Worm (Caenorhabditis elegans) whole organism, L1 larva: Measurements from ENCODE around the gene F09F9.3.
A peak's percentile ranks its signal among the peaks of the same experiment; 100 is the strongest.

ENCODE experiments used
- C16A3.4 ChIP-seq: fragments of 150-350 bp; optimal IDR thresholded peaks from 2 replicates; lab custom pipeline; 2014; ENCODE audit warnings: missing biosample characterization, missing genetic modification characterization
- F16B12.6 ChIP-seq: fragments of 150-350 bp; optimal IDR thresholded peaks from 2 replicates; lab custom pipeline; 2014; ENCODE audit warnings: missing biosample characterization, missing genetic modification characterization
- Y116A8C.19 ChIP-seq: sonication (generic microtip); optimal IDR thresholded peaks from 2 replicates; lab custom pipeline; 2016; ENCODE audit warnings: missing compliant biosample characterization, missing genetic modification characterization, borderline replicate concordance
- aly-2 ChIP-seq: fragments of 150-350 bp; optimal IDR thresholded peaks from 2 replicates; lab custom pipeline; 2014; ENCODE audit warnings: missing biosample characterization, missing genetic modification characterization
- ceh-8 ChIP-seq: fragments of 200-800 bp; sonication (Bioruptor generic); optimal IDR thresholded peaks from 2 replicates; lab custom pipeline; 2018; ENCODE audit warnings: mild to moderate bottlenecking, missing genetic modification characterization, moderate library complexity, missing compliant biosample characterization
- ceh-90 ChIP-seq: sonication (generic microtip); optimal IDR thresholded peaks from 2 replicates; lab custom pipeline; 2016; ENCODE audit warnings: missing genetic modification characterization, missing compliant biosample characterization
- ces-1 ChIP-seq: fragments of 150-350 bp; optimal IDR thresholded peaks from 2 replicates; lab custom pipeline; 2014; ENCODE audit warnings: missing biosample characterization, missing genetic modification reagents, missing genetic modification characterization
- dsc-1 ChIP-seq: sonication (generic microtip); optimal IDR thresholded peaks from 2 replicates; lab custom pipeline; 2016; ENCODE audit warnings: mild to moderate bottlenecking, missing genetic modification characterization, missing compliant biosample characterization
- efl-1 ChIP-seq, 4 experiments: fragments of 150-350 bp; optimal IDR thresholded peaks in 3 of 4; peaks in 1 of 4; 1 replicate in 1 of 4; 2 replicates in 3 of 4; lab custom pipeline; 2014; ENCODE audit warnings: missing biosample characterization in 2 of 4, missing genetic modification characterization in 2 of 4, missing genetic modification reagents in 2 of 4
- elt-2 ChIP-seq: sonication (generic microtip); optimal IDR thresholded peaks from 2 replicates; lab custom pipeline; 2016; ENCODE audit warnings: missing genetic modification characterization, mild to moderate bottlenecking, inconsistent platforms, missing compliant biosample characterization, missing genetic modification reagents
- ets-5 ChIP-seq: fragments of 200-800 bp; sonication (Bioruptor generic); IDR thresholded peaks from 2 replicates; pipeline ENCODE4 v1.3.6; 2022; ENCODE audit warnings: missing genetic modification characterization, missing compliant biosample characterization
- fkh-10 ChIP-seq: sonication (generic microtip); optimal IDR thresholded peaks from 2 replicates; lab custom pipeline; 2017; ENCODE audit warnings: missing biosample characterization, missing genetic modification reagents, missing genetic modification characterization
- fkh-4 ChIP-seq: sonication (generic microtip); optimal IDR thresholded peaks from 2 replicates; lab custom pipeline; 2016; ENCODE audit warnings: missing compliant biosample characterization, missing genetic modification characterization, borderline replicate concordance
- fkh-8 ChIP-seq: sonication (generic microtip); optimal IDR thresholded peaks from 2 replicates; lab custom pipeline; 2016; ENCODE audit warnings: mild to moderate bottlenecking, missing genetic modification characterization, missing compliant biosample characterization
- fos-1 ChIP-seq: fragments of 150-350 bp; optimal IDR thresholded peaks from 2 replicates; lab custom pipeline; 2014; ENCODE audit warnings: missing biosample characterization, missing genetic modification characterization
- hlh-17 ChIP-seq: fragments of 200-800 bp; sonication (Bioruptor generic); optimal IDR thresholded peaks from 2 replicates; lab custom pipeline; 2018; ENCODE audit warnings: missing genetic modification characterization, mild to moderate bottlenecking, missing compliant biosample characterization, moderate library complexity, borderline replicate concordance
- hlh-4 ChIP-seq: sonication (generic microtip); optimal IDR thresholded peaks from 2 replicates; lab custom pipeline; 2016; ENCODE audit warnings: mild to moderate bottlenecking, missing genetic modification characterization, missing compliant biosample characterization
- irx-1 ChIP-seq: sonication (generic microtip); optimal IDR thresholded peaks from 2 replicates; lab custom pipeline; 2016; ENCODE audit warnings: missing genetic modification characterization, missing compliant biosample characterization
- isw-1 ChIP-seq: fragments of 200-800 bp; sonication (Bioruptor generic); IDR thresholded peaks from 2 replicates; pipeline ENCODE4 v1.3.6; 2022; ENCODE audit warnings: missing genetic modification characterization, missing compliant biosample characterization
- lin-13 ChIP-seq: fragments of 150-350 bp; optimal IDR thresholded peaks from 2 replicates; lab custom pipeline; 2014; ENCODE audit warnings: missing biosample characterization, missing genetic modification reagents, missing genetic modification characterization
- lin-14 ChIP-seq: fragments of 200-800 bp; sonication (Bioruptor generic); optimal IDR thresholded peaks from 2 replicates; lab custom pipeline; 2018; ENCODE audit warnings: mild to moderate bottlenecking, missing genetic modification characterization, moderate library complexity, missing compliant biosample characterization
- lin-39 ChIP-seq: fragments of 150-350 bp; optimal IDR thresholded peaks from 2 replicates; lab custom pipeline; 2014; ENCODE audit warnings: missing biosample characterization, missing genetic modification reagents, missing genetic modification characterization
- lsy-2 ChIP-seq, 2 experiments: fragments of 150-350 bp; optimal IDR thresholded peaks; 2 replicates each; lab custom pipeline; 2014; ENCODE audit warnings: missing biosample characterization in 2 of 2, missing genetic modification characterization in 2 of 2
- mdl-1 ChIP-seq, 2 experiments: fragments of 150-350 bp; optimal IDR thresholded peaks; 2 replicates each; lab custom pipeline; 2014 to 2017; ENCODE audit warnings: missing biosample characterization in 2 of 2, missing genetic modification characterization in 2 of 2, inconsistent platforms in 1 of 2
- mef-2 ChIP-seq: fragments of 150-350 bp; optimal IDR thresholded peaks from 2 replicates; lab custom pipeline; 2014; ENCODE audit warnings: missing biosample characterization, missing genetic modification characterization
- nhr-12 ChIP-seq: sonication (generic microtip); optimal IDR thresholded peaks from 2 replicates; lab custom pipeline; 2017; ENCODE audit warnings: missing biosample characterization, missing genetic modification characterization
- nhr-19 ChIP-seq: fragments of 200-800 bp; sonication (Bioruptor generic); conservative IDR thresholded peaks from 2 replicates; pipeline ENCODE4 v1.3.6; 2022; ENCODE audit warnings: missing genetic modification characterization, missing compliant biosample characterization
- nhr-20 ChIP-seq: sonication (generic microtip); optimal IDR thresholded peaks from 2 replicates; lab custom pipeline; 2016; ENCODE audit warnings: mild to moderate bottlenecking, missing genetic modification characterization, missing compliant biosample characterization
- nhr-237 ChIP-seq: fragments of 150-350 bp; optimal IDR thresholded peaks from 2 replicates; lab custom pipeline; 2014; ENCODE audit warnings: missing biosample characterization, missing genetic modification characterization
- nhr-28 ChIP-seq: fragments of 150-350 bp; optimal IDR thresholded peaks from 2 replicates; lab custom pipeline; 2014; ENCODE audit warnings: missing biosample characterization, missing genetic modification characterization
- nhr-47 ChIP-seq: sonication (generic microtip); optimal IDR thresholded peaks from 2 replicates; lab custom pipeline; 2016; ENCODE audit warnings: mild to moderate bottlenecking, missing genetic modification characterization, moderate library complexity, missing compliant biosample characterization
- nhr-76 ChIP-seq: sonication (generic microtip); optimal IDR thresholded peaks from 2 replicates; lab custom pipeline; 2017; ENCODE audit warnings: missing biosample characterization, missing genetic modification characterization
- nhr-84 ChIP-seq: sonication (generic microtip); optimal IDR thresholded peaks from 2 replicates; lab custom pipeline; 2017; ENCODE audit warnings: missing biosample characterization, missing genetic modification characterization
- nhr-85 ChIP-seq: sonication (generic microtip); peaks from one replicate; lab custom pipeline; 2016; ENCODE audit warnings: missing genetic modification characterization, inconsistent platforms, missing compliant biosample characterization
- nhr-90 ChIP-seq: sonication (generic microtip); optimal IDR thresholded peaks from 2 replicates; lab custom pipeline; 2016; ENCODE audit warnings: mild to moderate bottlenecking, missing genetic modification characterization, missing compliant biosample characterization; ENCODE audit not compliant: poor library complexity
- pag-3 ChIP-seq: sonication (generic microtip); optimal IDR thresholded peaks from 2 replicates; lab custom pipeline; 2017; ENCODE audit warnings: missing genetic modification characterization, mild to moderate bottlenecking, missing compliant biosample characterization, antibody characterized with exemption, borderline replicate concordance; ENCODE audit not compliant: insufficient read depth
- pax-3 ChIP-seq: fragments of 200-800 bp; sonication (Bioruptor generic); optimal IDR thresholded peaks from 2 replicates; lab custom pipeline; 2018; ENCODE audit warnings: mild to moderate bottlenecking, missing genetic modification characterization, moderate library complexity, missing compliant biosample characterization
- pqm-1 ChIP-seq: sonication (generic microtip); optimal IDR thresholded peaks from 3 replicates; lab custom pipeline; 2017; ENCODE audit warnings: missing biosample characterization, missing genetic modification characterization
- rnt-1 ChIP-seq: sonication (generic microtip); optimal IDR thresholded peaks from 2 replicates; lab custom pipeline; 2016; ENCODE audit warnings: mild to moderate bottlenecking, missing genetic modification characterization, moderate library complexity, missing compliant biosample characterization
- snu-23 ChIP-seq: sonication (generic microtip); optimal IDR thresholded peaks from 2 replicates; lab custom pipeline; 2016; ENCODE audit warnings: missing genetic modification characterization, missing compliant biosample characterization
- sptf-1 ChIP-seq: fragments of 150-350 bp; optimal IDR thresholded peaks from 2 replicates; lab custom pipeline; 2014; ENCODE audit warnings: missing biosample characterization, missing genetic modification characterization
- tbx-2 ChIP-seq: sonication (generic microtip); optimal IDR thresholded peaks from 2 replicates; lab custom pipeline; 2016; ENCODE audit warnings: missing genetic modification characterization, missing compliant biosample characterization
- unc-130 ChIP-seq: fragments of 150-350 bp; optimal IDR thresholded peaks from 2 replicates; lab custom pipeline; 2017; ENCODE audit warnings: missing biosample characterization, missing genetic modification characterization, inconsistent platforms
- unc-30 ChIP-seq: sonication (generic microtip); optimal IDR thresholded peaks from 2 replicates; lab custom pipeline; 2017; ENCODE audit warnings: missing biosample characterization, missing genetic modification characterization
- unc-62 ChIP-seq: fragments of 150-350 bp; optimal IDR thresholded peaks from 2 replicates; lab custom pipeline; 2014; ENCODE audit warnings: missing biosample characterization, missing genetic modification reagents, missing genetic modification characterization
- unc-86 ChIP-seq: sonication (generic microtip); optimal IDR thresholded peaks from 2 replicates; lab custom pipeline; 2016; ENCODE audit warnings: missing genetic modification characterization, missing compliant biosample characterization
- unc-98 ChIP-seq: fragments of 200-800 bp; sonication (Bioruptor generic); IDR thresholded peaks from 2 replicates; pipeline ENCODE4 v1.3.6; 2022; ENCODE audit warnings: missing genetic modification characterization, missing compliant biosample characterization
- vab-15 ChIP-seq: sonication (generic microtip); optimal IDR thresholded peaks from 2 replicates; lab custom pipeline; 2017; ENCODE audit warnings: missing genotype, mild to moderate bottlenecking, missing genetic modification characterization, missing compliant biosample characterization
- zag-1 ChIP-seq: fragments of 150-350 bp; optimal IDR thresholded peaks from 2 replicates; lab custom pipeline; 2014; ENCODE audit warnings: missing biosample characterization, missing genetic modification characterization
- zip-4 ChIP-seq: fragments of 200-800 bp; sonication (Bioruptor generic); optimal IDR thresholded peaks from 2 replicates; lab custom pipeline; 2018; ENCODE audit warnings: mild to moderate bottlenecking, missing genetic modification characterization, moderate library complexity, missing compliant biosample characterization
- ztf-11 ChIP-seq, 2 experiments: sonication (generic microtip); optimal IDR thresholded peaks; 2 replicates each; lab custom pipeline; 2016 to 2017; ENCODE audit warnings: missing genetic modification characterization in 2 of 2, missing biosample characterization in 1 of 2, missing compliant biosample characterization in 1 of 2

F09F9.3 gene

DNA sequence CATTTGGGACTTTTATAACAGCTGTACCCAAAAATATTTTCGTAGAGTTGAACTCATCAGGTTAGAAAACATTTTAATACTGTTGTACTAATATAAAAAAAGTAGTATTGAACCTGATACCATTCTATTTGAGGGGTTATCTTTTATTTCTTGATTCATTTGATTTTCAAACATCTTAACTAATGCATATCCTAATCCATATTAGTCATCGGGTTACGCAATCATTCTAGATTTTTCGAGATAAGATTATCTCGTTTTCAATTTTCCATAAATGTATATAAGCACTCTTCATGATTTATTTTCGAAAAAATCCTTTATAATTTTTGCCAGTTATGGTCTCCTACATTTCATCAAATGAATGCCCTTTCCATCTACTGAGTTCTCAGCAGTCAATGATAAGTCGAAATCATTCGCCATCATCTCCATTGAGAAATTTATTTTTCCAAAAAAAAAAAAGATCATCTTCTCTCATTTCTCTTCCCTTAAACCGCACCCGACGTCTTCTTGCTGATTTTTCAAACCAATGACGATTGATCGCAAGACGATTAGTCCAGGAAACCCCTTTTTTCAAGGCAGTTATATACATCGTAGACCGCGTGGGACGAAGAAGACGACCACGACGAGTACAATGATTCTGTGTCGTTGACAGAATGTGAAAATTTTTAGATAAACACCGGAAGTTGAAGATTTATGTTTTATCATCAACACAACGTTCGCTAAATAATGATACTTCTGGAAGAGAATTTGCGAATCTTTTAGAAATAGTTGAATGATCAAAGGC lies 17.8 kb upstream of the F09F9.3 start (continued):
- TF ChIP-seq F16B12.6 (tag; lab: Kevin White, UChicago) = no peak
- peak in 1 of 2 experiments; percentile 4 for TF ChIP-seq mdl-1 (tag; optimal IDR thresholded peaks at IDR 0.05; lab: Kevin White, UChicago)
- TF ChIP-seq unc-86 (tag; lab: Kevin White, UChicago) = no peak
- TF ChIP-seq unc-130 (tag; lab: Kevin White, UChicago) = no peak
- TF ChIP-seq pag-3 (tag; lab: Kevin White, UChicago) = no peak
- no peak for TF ChIP-seq nhr-84 (tag; lab: Kevin White, UChicago)
- TF ChIP-seq vab-15 (tag; lab: Kevin White, UChicago) = no peak
- TF ChIP-seq C16A3.4 (tag; lab: Kevin White, UChicago) = no peak
- peak; percentile 44 for TF ChIP-seq nhr-20 (tag; lab: Kevin White, UChicago)
- no peak for TF ChIP-seq pax-3 (tag; lab: Kevin White, UChicago)
- no peak for TF ChIP-seq fkh-4 (tag; lab: Kevin White, UChicago)
- TF ChIP-seq nhr-85 (tag; lab: Kevin White, UChicago) = peak; percentile 85
- TF ChIP-seq snu-23 (GFP tag; lab: Kevin White, UChicago) = peak; percentile 22
- no peak for TF ChIP-seq fkh-8 (tag; lab: Kevin White, UChicago)
- TF ChIP-seq fkh-10 (GFP tag; lab: Kevin White, UChicago) = no peak
- no peak for TF ChIP-seq ces-1 (GFP tag; lab: Kevin White, UChicago)
- TF ChIP-seq ceh-8 (GFP tag; lab: Kevin White, UChicago) = no peak
- TF ChIP-seq pqm-1 (tag; lab: Kevin White, UChicago) = no peak
- TF ChIP-seq zip-4 (GFP tag; lab: Kevin White, UChicago) = no peak
- TF ChIP-seq ets-5 (GFP tag; lab: Robert Waterston, UW) = no peak
- no peak for TF ChIP-seq nhr-12
- TF ChIP-seq dsc-1 (tag; lab: Kevin White, UChicago) = peak; percentile 76
- TF ChIP-seq nhr-237 (tag; lab: Kevin White, UChicago) = no peak
- no peak for TF ChIP-seq hlh-4 (tag; lab: Kevin White, UChicago)
- no peak for TF ChIP-seq lsy-2 (tag; optimal IDR thresholded peaks at IDR 0.05; lab: Kevin White, UChicago)
- TF ChIP-seq lin-13 (GFP tag; lab: Kevin White, UChicago) = peak; percentile 10
- peak; percentile 33 for TF ChIP-seq tbx-2 (tag; lab: Kevin White, UChicago)
- TF ChIP-seq rnt-1 (tag; lab: Kevin White, UChicago) = peak; percentile 1
- TF ChIP-seq aly-2 (tag; lab: Kevin White, UChicago) = no peak
- TF ChIP-seq nhr-90 (tag; lab: Kevin White, UChicago) = peak; percentile 21
- no peak for TF ChIP-seq nhr-28 (tag; lab: Kevin White, UChicago)
- no peak for TF ChIP-seq unc-30
- TF ChIP-seq hlh-17 (GFP tag; lab: Kevin White, UChicago) = no peak
- no peak for TF ChIP-seq zag-1 (tag; lab: Kevin White, UChicago)
- TF ChIP-seq unc-62 = no peak
- no peak for TF ChIP-seq isw-1
- no peak for TF ChIP-seq unc-98 (GFP tag; lab: Robert Waterston, UW)
- no peak for TF ChIP-seq nhr-47
- TF ChIP-seq lin-39 (tag; lab: Kevin White, UChicago) = no peak
- TF ChIP-seq fos-1 = no peak
- no peak for TF ChIP-seq mef-2
- no peak for TF ChIP-seq nhr-76
- no peak for TF ChIP-seq efl-1 (optimal IDR thresholded peaks at IDR 0.05; lab: Kevin White, UChicago)
- TF ChIP-seq efl-1 (GFP tag; optimal IDR thresholded peaks at IDR 0.05 in 1 of 2; lab: Kevin White, UChicago) = no peak
- no peak for TF ChIP-seq ztf-11 (tag; optimal IDR thresholded peaks at IDR 0.05; lab: Kevin White, UChicago)
- no peak for TF ChIP-seq irx-1 (tag; lab: Kevin White, UChicago)
- TF ChIP-seq lin-14 (GFP tag; lab: Kevin White, UChicago) = peak; percentile 54
- TF ChIP-seq ceh-90 = no peak
- no peak for TF ChIP-seq Y116A8C.19 (tag; lab: Kevin White, UChicago)
- TF ChIP-seq elt-2 (tag; lab: Kevin White, UChicago) = no peak
- no peak for TF ChIP-seq sptf-1 (tag; lab: Kevin White, UChicago)
- 0 out of 2 replicates have a peak, but pooled peaks have one; percentile 9 for TF ChIP-seq nhr-19 (GFP tag; lab: Robert Waterston, UW)
